Fruit fly (Drosophila melanogaster) whole organism, prepupa: ENCODE measurements around the gene CG33631.

ENCODE experiments used
- CG11294 ChIP-seq: fragments of 200-800 bp; sonication (Bioruptor generic); IDR thresholded peaks from 2 replicates; pipeline ENCODE4 v1.3.6; 2022; ENCODE audit warnings: missing biosample characterization, missing genetic modification characterization
- CG15336 ChIP-seq: fragments of 200-800 bp; sonication (Bioruptor generic); IDR thresholded peaks from 2 replicates; pipeline ENCODE4 v1.3.6; 2022; ENCODE audit warnings: missing biosample characterization, missing genetic modification characterization
- Sox102F ChIP-seq: fragments of 200-800 bp; sonication (Bioruptor generic); optimal IDR thresholded peaks from 2 replicates; lab custom pipeline; 2016; ENCODE audit warnings: missing biosample characterization, mild to moderate bottlenecking, missing genetic modification characterization

- TF ChIP-seq CG15336 (GFP tag; lab: Robert Waterston, UW): 0 out of 2 replicates have a peak, but pooled peaks have one; percentile 21
- no peak for TF ChIP-seq Sox102F (GFP tag; lab: Kevin White, UChicago)
- TF ChIP-seq CG11294 (GFP tag; lab: Robert Waterston, UW): no peak
These were observed 33.9 kb downstream of the CG33631 start for dm6 chr3R:10097531-10098295.
